Worm (Caenorhabditis elegans): ENCODE results near the gene C44C10.11.

C44C10.11 gene

ce11 chrX:11690014-11690591 lies 20.0 kb downstream of the C44C10.11 start, which contains the start of the genes C44C10.10 and C44C10.5:
C44C10.10 (plus strand) TSS chrX:11690314.
C44C10.5 (plus strand) TSS chrX:11690541.
- TF ChIP-seq T23F11.4 (GFP tag; optimal IDR thresholded peaks at IDR 0.05) (no peak), che-1 (tag; optimal IDR thresholded peaks at IDR 0.05) (no peak), tbx-7 (tag; optimal IDR thresholded peaks at IDR 0.05) (no peak), ceh-22 (tag; optimal IDR thresholded peaks at IDR 0.05) (no peak), fkh-6 (tag; optimal IDR thresholded peaks at IDR 0.05) (no peak), hlh-30 (tag; optimal IDR thresholded peaks at IDR 0.05; ENCODE audit: insufficient read depth) (no peak), pha-2 (tag; optimal IDR thresholded peaks at IDR 0.05) (no peak), C38D4.7 (GFP tag; optimal IDR thresholded peaks at IDR 0.05) (no peak), hlh-15 (tag; optimal IDR thresholded peaks at IDR 0.05) (no peak), hlh-8 (tag; optimal IDR thresholded peaks at IDR 0.05) (no peak), pqm-1 (tag; optimal IDR thresholded peaks at IDR 0.05) (no peak), syd-9 (tag; optimal IDR thresholded peaks at IDR 0.05) (no peak), madf-2 (tag; optimal IDR thresholded peaks at IDR 0.05) (no peak), nfya-1 (tag; optimal IDR thresholded peaks at IDR 0.05) (no peak), odd-2 (tag; optimal IDR thresholded peaks at IDR 0.05) (no peak), ceh-30 (tag; optimal IDR thresholded peaks at IDR 0.05) (no peak), pax-1 (tag; optimal IDR thresholded peaks at IDR 0.05) (no peak), C08G9.2 (tag; optimal IDR thresholded peaks at IDR 0.05) (no peak)

DNA sequence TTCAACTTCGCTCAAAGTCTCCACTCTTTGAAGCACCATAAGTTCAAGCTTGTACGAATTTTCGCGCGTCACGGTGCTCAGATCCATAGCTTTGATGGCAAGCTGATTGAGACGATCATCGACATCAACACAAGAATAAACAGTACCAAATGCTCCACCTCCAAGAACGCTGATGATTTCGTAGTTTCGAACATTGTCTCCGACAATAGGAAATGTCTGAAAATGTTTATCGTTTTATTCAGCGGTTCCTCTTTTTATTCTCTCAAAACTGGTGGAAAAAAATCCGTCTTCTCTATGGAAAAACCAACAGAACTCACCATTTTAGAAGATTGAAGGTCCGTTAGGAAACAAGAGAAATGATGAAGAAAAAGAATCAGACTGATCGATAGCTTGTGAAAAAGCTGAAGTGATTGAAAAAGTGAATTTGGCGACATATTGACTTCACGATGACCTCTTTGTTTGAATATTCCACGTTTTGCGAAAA lies 22.3 kb downstream of the C44C10.11 start, which contains the start of gene C44C10.7:
TSS of gene C44C10.7 (minus strand) at position 434 of the 484 bp plus-strand sequence.
- no peak for TF ChIP-seq sox-2 (GFP tag; IDR thresholded peaks at IDR 0.05)
- no peak for TF ChIP-seq pat-9 (tag; optimal IDR thresholded peaks at IDR 0.05)
- no peak for TF ChIP-seq madf-2 (tag; optimal IDR thresholded peaks at IDR 0.05)
- no peak for TF ChIP-seq ztf-16 (tag; optimal IDR thresholded peaks at IDR 0.05)
- no peak for TF ChIP-seq eyg-1 (tag; optimal IDR thresholded peaks at IDR 0.05)
- no peak for TF ChIP-seq che-1 (tag; optimal IDR thresholded peaks at IDR 0.05)
- no peak for TF ChIP-seq F13H6.1 (tag; optimal IDR thresholded peaks at IDR 0.05)
- no peak for TF ChIP-seq hlh-15 (tag; optimal IDR thresholded peaks at IDR 0.05)
- TF ChIP-seq Y22D7AL.16 (tag; optimal IDR thresholded peaks at IDR 0.05): no peak
- TF ChIP-seq npax-4 (tag; optimal IDR thresholded peaks at IDR 0.05): no peak

ce11 chrX:11684261-11684660 lies 25.9 kb downstream of the C44C10.11 start, which contains the start of gene hnd-1:
hnd-1 (plus strand) TSS chrX:11684561.
- TF ChIP-seq unc-55 (GFP tag; optimal IDR thresholded peaks at IDR 0.05) (no peak), hlh-30 (tag; optimal IDR thresholded peaks at IDR 0.05; ENCODE audit: insufficient read depth) (no peak), ceh-45 (GFP tag; IDR thresholded peaks at IDR 0.05) (no peak), ttx-3 (tag; optimal IDR thresholded peaks at IDR 0.05) (no peak), elt-2 (tag; optimal IDR thresholded peaks at IDR 0.05) (no peak), pax-1 (tag; optimal IDR thresholded peaks at IDR 0.05) (no peak), lim-6 (tag; optimal IDR thresholded peaks at IDR 0.05) (no peak), hlh-13 (GFP tag; optimal IDR thresholded peaks at IDR 0.05) (no peak), ceh-6 (GFP tag; optimal IDR thresholded peaks at IDR 0.05) (no peak), sox-4 (tag; optimal IDR thresholded peaks at IDR 0.05) (no peak), fkh-6 (tag; optimal IDR thresholded peaks at IDR 0.05) (no peak), madf-2 (tag; optimal IDR thresholded peaks at IDR 0.05) (no peak), gmeb-2 (tag; optimal IDR thresholded peaks at IDR 0.05) (no peak), pros-1 (tag; optimal IDR thresholded peaks at IDR 0.05) (no peak), pha-4 (tag; optimal IDR thresholded peaks at IDR 0.05) (no peak), hlh-15 (tag; optimal IDR thresholded peaks at IDR 0.05) (no peak), C08G9.2 (tag; optimal IDR thresholded peaks at IDR 0.05) (no peak), K02D7.2 (tag; optimal IDR thresholded peaks at IDR 0.05) (no peak)
